Fruit fly (Drosophila melanogaster): ENCODE measurements around the gene CG4619.
A peak's percentile ranks its signal among the peaks of the same experiment; 100 is the strongest.

The CG4619 gene

dm6 chr2L:9986402-9987350 is 48.0 kb downstream of the CG4619 start (continued):
- peak; percentile 11 for TF ChIP-seq CG30431 (GFP tag; optimal IDR thresholded peaks at IDR 0.05)
- no peak for TF ChIP-seq CG6683 (GFP tag; optimal IDR thresholded peaks at IDR 0.05)
- TF ChIP-seq repo (GFP tag; optimal IDR thresholded peaks at IDR 0.05): no peak
- TF ChIP-seq Spps (tag; optimal IDR thresholded peaks at IDR 0.05): peak; percentile 50
- TF ChIP-seq sd (tag; optimal IDR thresholded peaks at IDR 0.05): no peak
- TF ChIP-seq pb (GFP tag; optimal IDR thresholded peaks at IDR 0.05): no peak
- TF ChIP-seq CG10959 (GFP tag; IDR thresholded peaks at IDR 0.05): no peak
- no peak for TF ChIP-seq grn (GFP tag; optimal IDR thresholded peaks at IDR 0.05)
- no peak for TF ChIP-seq CG15073 (GFP tag; optimal IDR thresholded peaks at IDR 0.05)
- no peak for TF ChIP-seq CG10147 (GFP tag; optimal IDR thresholded peaks at IDR 0.05)
- peak; percentile 41 for TF ChIP-seq CG12071 (GFP tag; optimal IDR thresholded peaks at IDR 0.05)
- peak; percentile 33; the same call in 1 of the 2 replicates for TF ChIP-seq ap (GFP tag; IDR thresholded peaks at IDR 0.05)
- TF ChIP-seq Hr51 (GFP tag; optimal IDR thresholded peaks at IDR 0.05): no peak
- TF ChIP-seq ase (GFP tag; IDR thresholded peaks at IDR 0.05): peak; percentile 76; the same call in 1 of the 3 replicates
- TF ChIP-seq gem (tag; optimal IDR thresholded peaks at IDR 0.05): peak; percentile 63
- no peak for TF ChIP-seq unc-4 (GFP tag; IDR thresholded peaks at IDR 0.05; ENCODE audit: partially characterized antibody)
- TF ChIP-seq CG16813 (GFP tag; IDR thresholded peaks at IDR 0.05; ENCODE audit: partially characterized antibody): no peak
- peak; percentile 66 for TF ChIP-seq corto (GFP tag; optimal IDR thresholded peaks at IDR 0.05)
- peak; percentile 22 for TF ChIP-seq CG8924 (tag; optimal IDR thresholded peaks at IDR 0.05)
- peak; percentile 67; the same call in 1 of the 2 replicates for TF ChIP-seq ranshi (GFP tag; IDR thresholded peaks at IDR 0.05)
- TF ChIP-seq crc (GFP tag; optimal IDR thresholded peaks at IDR 0.05): no peak
- TF ChIP-seq Atf-2 (GFP tag; optimal IDR thresholded peaks at IDR 0.05): no peak
- TF ChIP-seq CG31441 (GFP tag; IDR thresholded peaks at IDR 0.05): peak; percentile 68
- no peak for TF ChIP-seq en (GFP tag; optimal IDR thresholded peaks at IDR 0.05)
- TF ChIP-seq CG18476 (GFP tag; optimal IDR thresholded peaks at IDR 0.05): no peak
- peak; percentile 70 for TF ChIP-seq CG11093 (GFP tag; IDR thresholded peaks at IDR 0.05)
- no peak for TF ChIP-seq CG8478 (optimal IDR thresholded peaks at IDR 0.05)
- TF ChIP-seq gt (GFP tag; IDR thresholded peaks at IDR 0.05): no peak; the same call in 1 of the 2 replicates
- TF ChIP-seq CG2199 (GFP tag; IDR thresholded peaks at IDR 0.05): 0 out of 3 replicates have a peak, but pooled peaks have one; percentile 27
- 0 out of 2 replicates have a peak, but pooled peaks have one; percentile 30 for TF ChIP-seq dati (GFP tag; IDR thresholded peaks at IDR 0.05)
- TF ChIP-seq CG4730 (GFP tag; IDR thresholded peaks at IDR 0.05): no peak; the same call in 1 of the 2 replicates
- peak; percentile 36 for TF ChIP-seq ewg (GFP tag; optimal IDR thresholded peaks at IDR 0.05)
- TF ChIP-seq otp (GFP tag; IDR thresholded peaks at IDR 0.05): peak; percentile 70; the same call in 2 of the 3 replicates
- peak; percentile 89 for TF ChIP-seq nom (GFP tag; optimal IDR thresholded peaks at IDR 0.05)
- peak; percentile 29 for TF ChIP-seq CG9727 (GFP tag; optimal IDR thresholded peaks at IDR 0.05)
- TF ChIP-seq CG7372 (GFP tag; IDR thresholded peaks at IDR 0.05): 0 out of 2 replicates have a peak, but pooled peaks have one; percentile 38
- TF ChIP-seq CG4360 (GFP tag; IDR thresholded peaks at IDR 0.05): peak; percentile 34; the same call in 1 of the 2 replicates
- peak; percentile 78 for TF ChIP-seq Blimp-1 (GFP tag; optimal IDR thresholded peaks at IDR 0.05)
- peak; percentile 75 for TF ChIP-seq Awh (GFP tag; IDR thresholded peaks at IDR 0.05)
- no peak for TF ChIP-seq CG3163 (GFP tag; optimal IDR thresholded peaks at IDR 0.05)
- TF ChIP-seq vvl (GFP tag; IDR thresholded peaks at IDR 0.05): peak; percentile 87
- TF ChIP-seq D19B (GFP tag; optimal IDR thresholded peaks at IDR 0.05): no peak
- TF ChIP-seq CG10321 (GFP tag; IDR thresholded peaks at IDR 0.05): no peak
- no peak for TF ChIP-seq cas (GFP tag; IDR thresholded peaks at IDR 0.05)
- TF ChIP-seq chn (GFP tag; optimal IDR thresholded peaks at IDR 0.05): no peak
- TF ChIP-seq wdn (GFP tag; IDR thresholded peaks at IDR 0.05): no peak
- TF ChIP-seq CG11560 (tag; IDR thresholded peaks at IDR 0.05): 0 out of 3 replicates have a peak, but pooled peaks have one; percentile 11
- no peak for TF ChIP-seq CG15696 (tag; optimal IDR thresholded peaks at IDR 0.05)
- TF ChIP-seq tap (tag; optimal IDR thresholded peaks at IDR 0.05): peak; percentile 58
